Worm (Caenorhabditis elegans) whole organism, L3 larva: ENCODE measurements around the gene C17H12.3.

Experiments
- R02D3.7 ChIP-seq: fragments of 150-350 bp; optimal IDR thresholded peaks from 2 replicates; lab custom pipeline; 2014; ENCODE audit warnings: missing biosample characterization, missing genetic modification characterization
- ZK546.5 ChIP-seq: sonication (generic microtip); optimal IDR thresholded peaks from 2 replicates; lab custom pipeline; 2017; ENCODE audit warnings: missing biosample characterization, missing genetic modification characterization
- ama-1 ChIP-seq: fragments of 150-350 bp; optimal IDR thresholded peaks from 2 replicates; lab custom pipeline; 2018
- ceh-16 ChIP-seq: sonication (generic microtip); optimal IDR thresholded peaks from 2 replicates; lab custom pipeline; 2017; ENCODE audit warnings: missing biosample characterization, missing genetic modification characterization
- ceh-28 ChIP-seq: fragments of 150-350 bp; optimal IDR thresholded peaks from 2 replicates; lab custom pipeline; 2014; ENCODE audit warnings: missing biosample characterization, missing genetic modification reagents, missing genetic modification characterization
- ceh-82 ChIP-seq: fragments of 150-350 bp; optimal IDR thresholded peaks from 2 replicates; lab custom pipeline; 2014; ENCODE audit warnings: missing biosample characterization, missing genetic modification characterization
- ceh-9 ChIP-seq: sonication (generic microtip); optimal IDR thresholded peaks from 2 replicates; lab custom pipeline; 2018; ENCODE audit warnings: missing biosample characterization, missing genetic modification characterization
- daf-12 ChIP-seq: fragments of 150-350 bp; optimal IDR thresholded peaks from 2 replicates; lab custom pipeline; 2014; ENCODE audit warnings: missing biosample characterization, missing genetic modification reagents, missing genetic modification characterization
- egl-27 ChIP-seq: sonication (generic microtip); optimal IDR thresholded peaks from 4 replicates; lab custom pipeline; 2017; ENCODE audit warnings: missing biosample characterization, missing genetic modification reagents, missing genetic modification characterization
- egl-5 ChIP-seq: fragments of 150-350 bp; optimal IDR thresholded peaks from 2 replicates; lab custom pipeline; 2017; ENCODE audit warnings: missing biosample characterization, missing genetic modification reagents, missing genetic modification characterization, inconsistent platforms
- elt-1 ChIP-seq: fragments of 150-350 bp; optimal IDR thresholded peaks from 2 replicates; lab custom pipeline; 2014; ENCODE audit warnings: missing biosample characterization, missing genetic modification characterization
- elt-2 ChIP-seq: sonication (generic microtip); optimal IDR thresholded peaks from 2 replicates; lab custom pipeline; 2016; ENCODE audit warnings: missing genetic modification reagents, mild to moderate bottlenecking, missing genetic modification characterization, missing compliant biosample characterization
- elt-3 ChIP-seq, 3 experiments: fragments of 150-350 bp in 1 of 3; sonication (generic microtip) in 2 of 3; optimal IDR thresholded peaks; 2 replicates in 2 of 3; 4 replicates in 1 of 3; lab custom pipeline; 2014 to 2017; ENCODE audit warnings: missing biosample characterization in 3 of 3, missing genetic modification characterization in 3 of 3
- eor-1 ChIP-seq, 2 experiments: fragments of 150-350 bp; optimal IDR thresholded peaks; 2 replicates each; lab custom pipeline; 2014 to 2018; ENCODE audit warnings: missing biosample characterization in 2 of 2, missing genetic modification characterization in 2 of 2
- fkh-10 ChIP-seq: sonication (generic microtip); optimal IDR thresholded peaks from 2 replicates; lab custom pipeline; 2017; ENCODE audit warnings: missing biosample characterization, missing genetic modification reagents, missing genetic modification characterization
- fkh-2 ChIP-seq: fragments of 150-350 bp; optimal IDR thresholded peaks from 2 replicates; lab custom pipeline; 2014; ENCODE audit warnings: missing biosample characterization, missing genetic modification reagents, missing genetic modification characterization
- hmg-11 ChIP-seq: sonication (generic microtip); optimal IDR thresholded peaks from 2 replicates; lab custom pipeline; 2016; ENCODE audit warnings: missing genetic modification characterization, missing compliant biosample characterization
- jun-1 ChIP-seq: fragments of 150-350 bp; optimal IDR thresholded peaks from 2 replicates; lab custom pipeline; 2014; ENCODE audit warnings: missing biosample characterization, missing genetic modification reagents, missing genetic modification characterization
- lin-15B ChIP-seq: fragments of 150-350 bp; optimal IDR thresholded peaks from 2 replicates; lab custom pipeline; 2014; ENCODE audit warnings: missing biosample characterization, missing genetic modification characterization
- lin-39 ChIP-seq: fragments of 150-350 bp; optimal IDR thresholded peaks from 2 replicates; lab custom pipeline; 2018; ENCODE audit warnings: missing biosample characterization, missing genetic modification reagents, missing genetic modification characterization
- lsy-12 ChIP-seq: sonication (generic microtip); optimal IDR thresholded peaks from 2 replicates; lab custom pipeline; 2016; ENCODE audit warnings: mild to moderate bottlenecking, missing genetic modification characterization, missing compliant biosample characterization
- nfya-1 ChIP-seq: sonication (generic microtip); optimal IDR thresholded peaks from 2 replicates; lab custom pipeline; 2017; ENCODE audit warnings: missing genetic modification characterization, mild to moderate bottlenecking, missing compliant biosample characterization, antibody characterized with exemption, moderate library complexity; ENCODE audit not compliant: insufficient read depth
- nhr-11 ChIP-seq: fragments of 150-350 bp; optimal IDR thresholded peaks from 2 replicates; lab custom pipeline; 2014; ENCODE audit warnings: missing biosample characterization, missing genetic modification characterization
- nhr-12 ChIP-seq: fragments of 150-350 bp; optimal IDR thresholded peaks from 2 replicates; lab custom pipeline; 2014; ENCODE audit warnings: missing biosample characterization, missing genetic modification characterization
- nhr-23 ChIP-seq: fragments of 150-350 bp; optimal IDR thresholded peaks from 2 replicates; lab custom pipeline; 2014; ENCODE audit warnings: missing biosample characterization, missing genetic modification reagents, missing genetic modification characterization
- nhr-237 ChIP-seq: fragments of 150-350 bp; optimal IDR thresholded peaks from 2 replicates; lab custom pipeline; 2014; ENCODE audit warnings: missing biosample characterization, missing genetic modification characterization
- nhr-25 ChIP-seq: sonication (generic microtip); optimal IDR thresholded peaks from 2 replicates; lab custom pipeline; 2017; ENCODE audit warnings: missing biosample characterization, missing genetic modification characterization
- nhr-28 ChIP-seq: fragments of 150-350 bp; optimal IDR thresholded peaks from 2 replicates; lab custom pipeline; 2014; ENCODE audit warnings: missing biosample characterization, missing genetic modification characterization
- nhr-43 ChIP-seq: sonication (generic microtip); optimal IDR thresholded peaks from 2 replicates; lab custom pipeline; 2016; ENCODE audit warnings: mild to moderate bottlenecking, missing genetic modification characterization, missing compliant biosample characterization; ENCODE audit not compliant: poor library complexity, severe bottlenecking
- nhr-67 ChIP-seq: fragments of 150-350 bp; optimal IDR thresholded peaks from 2 replicates; lab custom pipeline; 2014; ENCODE audit warnings: missing biosample characterization, missing genetic modification characterization
- nhr-76 ChIP-seq: fragments of 150-350 bp; sonication (generic microtip); optimal IDR thresholded peaks from 5 replicates; lab custom pipeline; 2014; ENCODE audit warnings: missing biosample characterization, missing genetic modification characterization
- nhr-77 ChIP-seq: fragments of 150-350 bp; optimal IDR thresholded peaks from 2 replicates; lab custom pipeline; 2014; ENCODE audit warnings: missing biosample characterization, missing genetic modification characterization
- pha-4 ChIP-seq: fragments of 150-350 bp; optimal IDR thresholded peaks from 2 replicates; lab custom pipeline; 2014; ENCODE audit warnings: missing biosample characterization, missing genetic modification reagents, missing genetic modification characterization
- pqm-1 ChIP-seq: fragments of 150-350 bp; optimal IDR thresholded peaks from 2 replicates; lab custom pipeline; 2017; ENCODE audit warnings: missing biosample characterization, missing genetic modification characterization, inconsistent platforms
- sea-2 ChIP-seq: fragments of 150-350 bp; sonication (generic microtip); optimal IDR thresholded peaks from 4 replicates; lab custom pipeline; 2014; ENCODE audit warnings: missing biosample characterization, missing genetic modification reagents, missing genetic modification characterization
- skn-1 ChIP-seq: fragments of 150-350 bp; optimal IDR thresholded peaks from 2 replicates; lab custom pipeline; 2014; ENCODE audit warnings: missing biosample characterization, missing genetic modification characterization
- snpc-4 ChIP-seq: fragments of 150-350 bp; optimal IDR thresholded peaks from 2 replicates; lab custom pipeline; 2014; ENCODE audit warnings: missing biosample characterization, missing genetic modification characterization
- tbx-2 ChIP-seq: sonication (generic microtip); optimal IDR thresholded peaks from 2 replicates; lab custom pipeline; 2016; ENCODE audit warnings: mild to moderate bottlenecking, missing genetic modification characterization, missing compliant biosample characterization
- unc-39 ChIP-seq: sonication (generic microtip); optimal IDR thresholded peaks from 4 replicates; lab custom pipeline; 2017; ENCODE audit warnings: missing biosample characterization, missing genetic modification characterization
- zag-1 ChIP-seq: fragments of 150-350 bp; optimal IDR thresholded peaks from 2 replicates; lab custom pipeline; 2014; ENCODE audit warnings: missing biosample characterization, missing genetic modification characterization
- ztf-11 ChIP-seq: fragments of 150-350 bp; optimal IDR thresholded peaks from 2 replicates; lab custom pipeline; 2014; ENCODE audit warnings: missing biosample characterization, missing genetic modification characterization
- ztf-4 ChIP-seq: fragments of 150-350 bp; optimal IDR thresholded peaks from 2 replicates; lab custom pipeline; 2014; ENCODE audit warnings: missing biosample characterization, missing genetic modification characterization

Gene C17H12.3

ce11 chrIV:6790438-6791124 lies 4.8 kb downstream of the C17H12.3 start, which contains the start of the genes C17H12.2 and vha-8 (continued):
- TF ChIP-seq elt-3 (tag; optimal IDR thresholded peaks at IDR 0.05; lab: Kevin White, UChicago) (peak in 2 of 3 experiments; percentile 41 to 59), daf-12 (tag; lab: Kevin White, UChicago) (no peak), skn-1 (peak; percentile 82), unc-39 (tag; lab: Kevin White, UChicago) (no peak), lin-15B (tag; lab: Kevin White, UChicago) (peak; percentile 100), ceh-82 (tag; lab: Kevin White, UChicago) (peak; percentile 31), elt-2 (tag; lab: Kevin White, UChicago) (peak; percentile 74), lsy-12 (peak; percentile 83)

- TF ChIP-seq lin-39 (tag; lab: Kevin White, UChicago) (no peak), ceh-16 (tag; lab: Kevin White, UChicago) (no peak), nhr-11 (tag; lab: Kevin White, UChicago) (no peak), nhr-25 (no peak), elt-2 (tag; lab: Kevin White, UChicago) (no peak), nhr-76 (no peak), elt-1 (tag; lab: Kevin White, UChicago) (no peak), elt-3 (tag; optimal IDR thresholded peaks at IDR 0.05; lab: Kevin White, UChicago) (no peak), ZK546.5 (tag; lab: Kevin White, UChicago) (no peak), jun-1 (tag; lab: Kevin White, UChicago) (no peak), eor-1 (tag; optimal IDR thresholded peaks at IDR 0.05; lab: Kevin White, UChicago) (no peak), ama-1 (lab: Kevin White, UChicago) (no peak), egl-5 (tag; lab: Kevin White, UChicago) (no peak), pha-4 (no peak), tbx-2 (tag; lab: Kevin White, UChicago) (no peak), fkh-2 (tag; lab: Kevin White, UChicago) (no peak), fkh-10 (no peak), pqm-1 (tag; lab: Kevin White, UChicago) (no peak)
Measured at ce11 chrIV:6789950-6790349, 5.5 kb downstream of the C17H12.3 start.

ce11 chrIV:6785873-6786272 lies 9.6 kb downstream of the C17H12.3 start:
- peak; percentile 14 for TF ChIP-seq skn-1
- TF ChIP-seq fkh-2 (tag; lab: Kevin White, UChicago) = no peak
- TF ChIP-seq hmg-11 (tag; lab: Kevin White, UChicago) = peak; percentile 89
- no peak for TF ChIP-seq nhr-67 (tag; lab: Kevin White, UChicago)
- no peak for TF ChIP-seq nhr-12 (tag; lab: Kevin White, UChicago)
- TF ChIP-seq eor-1 (tag; optimal IDR thresholded peaks at IDR 0.05; lab: Kevin White, UChicago) = no peak
- peak; percentile 54 for TF ChIP-seq snpc-4 (tag; lab: Kevin White, UChicago)
- no peak for TF ChIP-seq ceh-82 (tag; lab: Kevin White, UChicago)
- TF ChIP-seq pqm-1 (tag; lab: Kevin White, UChicago) = peak; percentile 49
- TF ChIP-seq lsy-12 = peak; percentile 59
- no peak for TF ChIP-seq egl-27 (tag; lab: Kevin White, UChicago)
- TF ChIP-seq nhr-11 (tag; lab: Kevin White, UChicago) = no peak
- TF ChIP-seq nhr-43 = peak; percentile 14
- TF ChIP-seq nhr-237 = no peak
- peak; percentile 52 for TF ChIP-seq lin-15B (tag; lab: Kevin White, UChicago)
- TF ChIP-seq zag-1 (tag; lab: Kevin White, UChicago) = peak; percentile 17
- no peak for TF ChIP-seq ztf-4 (tag; lab: Kevin White, UChicago)
- TF ChIP-seq nhr-28 (tag; lab: Kevin White, UChicago) = no peak
- peak; percentile 45 for TF ChIP-seq ceh-28 (tag; lab: Kevin White, UChicago)
- no peak for TF ChIP-seq elt-3 (tag; optimal IDR thresholded peaks at IDR 0.05; lab: Kevin White, UChicago)
- TF ChIP-seq ZK546.5 (tag; lab: Kevin White, UChicago) = no peak
- TF ChIP-seq R02D3.7 (tag; lab: Kevin White, UChicago) = no peak
- TF ChIP-seq ztf-11 (tag; lab: Kevin White, UChicago) = no peak
- peak; percentile 60 for TF ChIP-seq elt-2 (tag; lab: Kevin White, UChicago)
- peak; percentile 85 for TF ChIP-seq nfya-1 (tag; lab: Kevin White, UChicago)
- no peak for TF ChIP-seq sea-2
- TF ChIP-seq ceh-9 (tag; lab: Kevin White, UChicago) = no peak
- TF ChIP-seq nhr-77 (tag; lab: Kevin White, UChicago) = no peak
- TF ChIP-seq nhr-23 (tag; lab: Kevin White, UChicago) = peak; percentile 52
- no peak for TF ChIP-seq unc-39 (tag; lab: Kevin White, UChicago)
- no peak for TF ChIP-seq elt-1 (tag; lab: Kevin White, UChicago)
- peak; percentile 79 for TF ChIP-seq pha-4
- TF ChIP-seq tbx-2 (tag; lab: Kevin White, UChicago) = peak; percentile 4
- TF ChIP-seq nhr-25 = peak; percentile 32
- peak; percentile 57 for TF ChIP-seq egl-5 (tag; lab: Kevin White, UChicago)
- TF ChIP-seq lin-39 (tag; lab: Kevin White, UChicago) = peak; percentile 63
